Fruit fly (Drosophila melanogaster) whole organism, embryonic: Measurements from ENCODE around the gene Ntf-2.

Experiments
- B-H2 ChIP-seq: fragments of 200-800 bp; sonication (Bioruptor generic); optimal IDR thresholded peaks from 2 replicates; lab custom pipeline; 2018; ENCODE audit warnings: missing biosample characterization, mild to moderate bottlenecking, missing genetic modification characterization
- CG10366 ChIP-seq: fragments of 200-800 bp; sonication (Bioruptor generic); IDR thresholded peaks from 2 replicates; pipeline ENCODE4 v1.3.6; 2022; ENCODE audit warnings: missing biosample characterization, missing genetic modification characterization
- CG10959 ChIP-seq: fragments of 200-800 bp; sonication (Bioruptor generic); IDR thresholded peaks from 2 replicates; pipeline ENCODE4 v1.3.6; 2022; ENCODE audit warnings: missing biosample characterization, missing genetic modification characterization
- CG12071 ChIP-seq: fragments of 200-800 bp; sonication (Bioruptor generic); optimal IDR thresholded peaks from 3 replicates; lab custom pipeline; 2018; ENCODE audit warnings: missing biosample characterization, mild to moderate bottlenecking, missing genetic modification characterization
- CG12659 ChIP-seq: fragments of 200-800 bp; sonication (Bioruptor generic); optimal IDR thresholded peaks from 3 replicates; lab custom pipeline; 2017; ENCODE audit warnings: mild to moderate bottlenecking, missing biosample characterization, missing genetic modification reagents, missing genetic modification characterization
- CG12769 ChIP-seq: fragments of 200-800 bp; sonication (Bioruptor generic); optimal IDR thresholded peaks from 2 replicates; lab custom pipeline; 2019; ENCODE audit warnings: missing biosample characterization, mild to moderate bottlenecking, missing genetic modification characterization, moderate library complexity
- CG13894 ChIP-seq: fragments of 200-800 bp; sonication (Bioruptor generic); optimal IDR thresholded peaks from 3 replicates; lab custom pipeline; 2018; ENCODE audit warnings: missing biosample characterization, mild to moderate bottlenecking, missing genetic modification characterization, moderate library complexity
- CG14014 ChIP-seq: fragments of 200-800 bp; sonication (Bioruptor generic); IDR thresholded peaks from 2 replicates; pipeline ENCODE4 v1.3.6; 2022; ENCODE audit warnings: missing biosample characterization, missing genetic modification characterization
- CG14441 ChIP-seq: fragments of 200-800 bp; sonication (Bioruptor generic); IDR thresholded peaks from 2 replicates; pipeline ENCODE4 v1.3.6; 2022; ENCODE audit warnings: missing biosample characterization, missing genetic modification characterization
- CG14667 ChIP-seq: fragments of 200-800 bp; sonication (Bioruptor generic); IDR thresholded peaks from 2 replicates; pipeline ENCODE4 v1.3.6; 2022; ENCODE audit warnings: missing biosample characterization, missing genetic modification characterization
- CG1603 ChIP-seq: fragments of 200-800 bp; sonication (Bioruptor generic); optimal IDR thresholded peaks from 2 replicates; lab custom pipeline; 2019; ENCODE audit warnings: missing biosample characterization, mild to moderate bottlenecking, missing genetic modification characterization, moderate library complexity
- CG17385 ChIP-seq: fragments of 200-800 bp; sonication (Bioruptor generic); optimal IDR thresholded peaks from 3 replicates; lab custom pipeline; 2018; ENCODE audit warnings: missing biosample characterization, mild to moderate bottlenecking, missing genetic modification characterization
- CG18764 ChIP-seq: fragments of 200-800 bp; sonication (Bioruptor generic); optimal IDR thresholded peaks from 3 replicates; lab custom pipeline; 2016; ENCODE audit warnings: missing biosample characterization, missing genetic modification characterization
- CG2712 ChIP-seq: fragments of 200-800 bp; optimal IDR thresholded peaks from 3 replicates; lab custom pipeline; 2019; ENCODE audit warnings: missing biosample characterization, mild to moderate bottlenecking, missing genetic modification characterization, moderate library complexity
- CG2889 ChIP-seq: fragments of 200-800 bp; sonication (Bioruptor generic); IDR thresholded peaks from 3 replicates; pipeline ENCODE4 v1.3.6; 2022; ENCODE audit warnings: missing biosample characterization, missing genetic modification characterization
- CG32767 ChIP-seq: fragments of 200-800 bp; sonication (Bioruptor generic); IDR thresholded peaks from 2 replicates; pipeline ENCODE4 v1.3.6; 2022; ENCODE audit warnings: missing biosample characterization, missing genetic modification characterization
- CG42726 ChIP-seq: fragments of 200-800 bp; sonication (Bioruptor generic); IDR thresholded peaks from 2 replicates; pipeline ENCODE4 v1.3.6; 2022; ENCODE audit warnings: missing biosample characterization, missing genetic modification characterization; ENCODE audit not compliant: partially characterized antibody
- CG8281 ChIP-seq: fragments of 200-800 bp; sonication (Bioruptor generic); optimal IDR thresholded peaks from 2 replicates; lab custom pipeline; 2018; ENCODE audit warnings: missing biosample characterization, mild to moderate bottlenecking, missing genetic modification characterization, moderate library complexity
- CG8944 ChIP-seq: fragments of 200-800 bp; sonication (Bioruptor generic); optimal IDR thresholded peaks from 3 replicates; lab custom pipeline; 2016; ENCODE audit warnings: missing biosample characterization, missing genetic modification characterization
- CkIIα-i1 ChIP-seq: fragments of 200-800 bp; sonication (Bioruptor generic); IDR thresholded peaks from 2 replicates; pipeline ENCODE4 v1.3.6; 2022; ENCODE audit warnings: missing biosample characterization, missing genetic modification characterization
- Deaf1 ChIP-seq: fragments of 200-800 bp; optimal IDR thresholded peaks from 3 replicates; lab custom pipeline; 2019; ENCODE audit warnings: missing biosample characterization, mild to moderate bottlenecking, missing genetic modification characterization, moderate library complexity
- Elba2 ChIP-seq: fragments of 200-800 bp; sonication (Bioruptor generic); optimal IDR thresholded peaks from 3 replicates; lab custom pipeline; 2016; ENCODE audit warnings: missing biosample characterization, missing genetic modification characterization
- Fer2 ChIP-seq: fragments of 200-800 bp; sonication (Bioruptor generic); optimal IDR thresholded peaks from 2 replicates; lab custom pipeline; 2018; ENCODE audit warnings: missing biosample characterization, mild to moderate bottlenecking, missing genetic modification characterization, moderate library complexity
- Gsc ChIP-seq: fragments of 200-800 bp; sonication (Bioruptor generic); IDR thresholded peaks from 2 replicates; pipeline ENCODE4 v1.3.6; 2022; ENCODE audit warnings: missing biosample characterization, missing genetic modification characterization
- HmgD ChIP-seq: fragments of 200-800 bp; sonication (Bioruptor generic); optimal IDR thresholded peaks from 3 replicates; lab custom pipeline; 2016; ENCODE audit warnings: missing biosample characterization, missing genetic modification characterization
- Ptx1 ChIP-seq: fragments of 200-800 bp; sonication (Bioruptor generic); IDR thresholded peaks from 2 replicates; pipeline ENCODE4 v1.3.6; 2022; ENCODE audit warnings: missing biosample characterization, missing genetic modification characterization
- Trl ChIP-seq, 3 experiments: fragments of >200 bp in 2 of 3; fragments of 200-800 bp in 1 of 3; sonication (Bioruptor generic) in 1 of 3; optimal IDR thresholded peaks; 2 replicates in 1 of 3; 3 replicates in 2 of 3; lab custom pipeline; 2016 to 2017; ENCODE audit warnings: missing biosample characterization in 1 of 3, missing genetic modification characterization in 1 of 3
- Vsx1 ChIP-seq: fragments of 200-800 bp; sonication (Bioruptor generic); optimal IDR thresholded peaks from 2 replicates; lab custom pipeline; 2017; ENCODE audit warnings: missing biosample characterization, mild to moderate bottlenecking, missing genetic modification characterization, missing genetic modification reagents
- abd-A ChIP-seq: fragments of 200-800 bp; sonication (Bioruptor generic); optimal IDR thresholded peaks from 3 replicates; lab custom pipeline; 2019; ENCODE audit warnings: missing biosample characterization, mild to moderate bottlenecking, missing genetic modification characterization, moderate library complexity
- ac ChIP-seq: fragments of 200-800 bp; sonication (Bioruptor generic); optimal IDR thresholded peaks from 3 replicates; lab custom pipeline; 2017; ENCODE audit warnings: missing biosample characterization, mild to moderate bottlenecking, missing genetic modification characterization
- bcd ChIP-seq: fragments of 200-800 bp; sonication (Bioruptor generic); optimal IDR thresholded peaks from 2 replicates; lab custom pipeline; 2017; ENCODE audit warnings: missing biosample characterization, mild to moderate bottlenecking, missing genetic modification characterization
- cg ChIP-seq: fragments of 200-800 bp; sonication (Bioruptor generic); optimal IDR thresholded peaks from 3 replicates; lab custom pipeline; 2019; ENCODE audit warnings: missing biosample characterization, mild to moderate bottlenecking, missing genetic modification characterization, moderate library complexity
- chinmo ChIP-seq: fragments of 200-800 bp; sonication (Bioruptor generic); IDR thresholded peaks from 4 replicates; pipeline ENCODE4 v1.3.6; 2022; ENCODE audit warnings: missing biosample characterization, missing genetic modification characterization; ENCODE audit not compliant: partially characterized antibody
- chn ChIP-seq: fragments of 200-800 bp; sonication (Bioruptor generic); optimal IDR thresholded peaks from 2 replicates; lab custom pipeline; 2016; ENCODE audit warnings: missing biosample characterization, missing genetic modification characterization
- crp ChIP-seq, 2 experiments: fragments of 200-800 bp; sonication (Bioruptor generic); optimal IDR thresholded peaks; 2 replicates in 1 of 2; 3 replicates in 1 of 2; lab custom pipeline; 2017; ENCODE audit warnings: missing biosample characterization in 2 of 2, missing genetic modification characterization in 2 of 2, mild to moderate bottlenecking in 1 of 2, moderate library complexity in 1 of 2
- fd3F ChIP-seq: fragments of 200-800 bp; sonication (Bioruptor generic); optimal IDR thresholded peaks from 2 replicates; lab custom pipeline; 2018; ENCODE audit warnings: missing biosample characterization, mild to moderate bottlenecking, missing genetic modification characterization, moderate library complexity
- fru ChIP-seq: fragments of >200 bp; optimal IDR thresholded peaks from 2 replicates; lab custom pipeline; 2017
- fu2 ChIP-seq: fragments of 200-800 bp; sonication (Bioruptor generic); optimal IDR thresholded peaks from 2 replicates; lab custom pipeline; 2016; ENCODE audit warnings: missing biosample characterization, missing genetic modification characterization
- gcm ChIP-seq: fragments of 200-800 bp; sonication (Bioruptor generic); optimal IDR thresholded peaks from 2 replicates; lab custom pipeline; 2019; ENCODE audit warnings: missing biosample characterization, mild to moderate bottlenecking, missing genetic modification characterization, moderate library complexity
- gfzf ChIP-seq: fragments of 200-800 bp; sonication (Bioruptor generic); optimal IDR thresholded peaks from 2 replicates; lab custom pipeline; 2016; ENCODE audit warnings: missing biosample characterization, mild to moderate bottlenecking, missing genetic modification characterization, moderate library complexity
- lab ChIP-seq: fragments of 200-800 bp; sonication (Bioruptor generic); optimal IDR thresholded peaks from 3 replicates; lab custom pipeline; 2017; ENCODE audit warnings: missing biosample characterization, missing genetic modification characterization, mild to moderate bottlenecking, moderate library complexity, missing genetic modification reagents
- mirr ChIP-seq: fragments of 200-800 bp; sonication (Bioruptor generic); optimal IDR thresholded peaks from 3 replicates; lab custom pipeline; 2018; ENCODE audit warnings: missing biosample characterization, mild to moderate bottlenecking, missing genetic modification characterization
- nom ChIP-seq: fragments of 200-800 bp; sonication (Bioruptor generic); optimal IDR thresholded peaks from 2 replicates; lab custom pipeline; 2017; ENCODE audit warnings: missing biosample characterization, missing genetic modification characterization, mild to moderate bottlenecking, moderate library complexity, missing genetic modification reagents
- pzg ChIP-seq: fragments of 200-800 bp; sonication (Bioruptor generic); optimal IDR thresholded peaks from 3 replicates; lab custom pipeline; 2018; ENCODE audit warnings: missing biosample characterization, mild to moderate bottlenecking, missing genetic modification characterization, moderate library complexity
- sna ChIP-seq: fragments of 200-800 bp; sonication (Bioruptor generic); IDR thresholded peaks from 2 replicates; pipeline ENCODE4 v1.3.6; 2022; ENCODE audit warnings: missing biosample characterization, missing genetic modification characterization; ENCODE audit not compliant: partially characterized antibody
- wek ChIP-seq: fragments of 200-800 bp; sonication (Bioruptor generic); optimal IDR thresholded peaks from 3 replicates; lab custom pipeline; 2018; ENCODE audit warnings: missing biosample characterization, mild to moderate bottlenecking, missing genetic modification characterization, moderate library complexity
- zen2 ChIP-seq: fragments of 200-800 bp; sonication (Bioruptor generic); IDR thresholded peaks from 3 replicates; pipeline ENCODE4 v1.3.6; 2022; ENCODE audit warnings: missing biosample characterization, missing genetic modification characterization; ENCODE audit not compliant: partially characterized antibody
- zf30C ChIP-seq: fragments of 200-800 bp; sonication (Bioruptor generic); optimal IDR thresholded peaks from 3 replicates; lab custom pipeline; 2018; ENCODE audit warnings: missing biosample characterization, mild to moderate bottlenecking, missing genetic modification characterization

Gene Ntf-2

dm6 chrX:21044278-21044830, 9.1 kb downstream of the Ntf-2 start (continued):
- TF ChIP-seq Elba2 (no peak), ac (GFP tag; lab: Kevin White, UChicago) (no peak), CG2889 (GFP tag; lab: Robert Waterston, UW) (no peak), CG12659 (no peak), gfzf (GFP tag; lab: Kevin White, UChicago) (peak; percentile 37), CG18764 (GFP tag; lab: Kevin White, UChicago) (no peak), Ptx1 (GFP tag; lab: Robert Waterston, UW) (peak; percentile 14; the same call in 1 of the 2 replicates), fd3F (no peak), CG12071 (peak; percentile 1), CG12769 (tag; lab: Kevin White, UChicago) (peak; percentile 37), Deaf1 (tag; lab: Kevin White, UChicago) (no peak), CG17385 (GFP tag; lab: Kevin White, UChicago) (peak; percentile 50), mirr (GFP tag; lab: Kevin White, UChicago) (peak; percentile 4), CG1603 (tag; lab: Kevin White, UChicago) (peak; percentile 50), chinmo (GFP tag; lab: Robert Waterston, UW) (0 out of 4 replicates have a peak, but pooled peaks have one; percentile 49), nom (GFP tag; lab: Kevin White, UChicago) (peak; percentile 16), fu2 (GFP tag; lab: Kevin White, UChicago) (no peak), zf30C (GFP tag; lab: Kevin White, UChicago) (peak; percentile 80), cg (GFP tag; lab: Kevin White, UChicago) (peak; percentile 69), CG14014 (peak; percentile 9; the same call in 1 of the 2 replicates), CG13894 (peak; percentile 32)

dm6 chrX:21044831-21045447, 9.7 kb downstream of the Ntf-2 start, which contains the start of gene Cbs:
TSS of gene Cbs (plus strand) at chrX:21045138.
- TF ChIP-seq CG8281 (peak; percentile 26), chn (GFP tag; lab: Kevin White, UChicago) (peak; percentile 44), lab (GFP tag; lab: Kevin White, UChicago) (peak; percentile 76), wek (GFP tag; lab: Kevin White, UChicago) (no peak), gcm (GFP tag; lab: Kevin White, UChicago) (peak; percentile 28), fru (lab: Kevin White, UChicago) (no peak), CG10959 (no peak), CG14667 (GFP tag; lab: Robert Waterston, UW) (0 out of 2 replicates have a peak, but pooled peaks have one; percentile 18), pzg (GFP tag; lab: Kevin White, UChicago) (no peak), CG2712 (tag; lab: Kevin White, UChicago) (peak; percentile 49), CG10366 (peak; percentile 64), CkIIα-i1 (GFP tag; lab: Robert Waterston, UW) (no peak), Gsc (no peak), CG42726 (GFP tag; lab: Robert Waterston, UW) (no peak), crp (GFP tag; optimal IDR thresholded peaks at IDR 0.05; lab: Kevin White, UChicago) (no peak), Trl (optimal IDR thresholded peaks at IDR 0.05; lab: Kevin White, UChicago) (no peak), Trl (GFP tag; optimal IDR thresholded peaks at IDR 0.05; lab: Kevin White, UChicago) (no peak), HmgD (GFP tag; lab: Kevin White, UChicago) (no peak), B-H2 (GFP tag; lab: Kevin White, UChicago) (peak; percentile 51), zen2 (GFP tag; lab: Robert Waterston, UW) (no peak), Vsx1 (GFP tag; lab: Kevin White, UChicago) (no peak), abd-A (peak; percentile 14), sna (GFP tag; lab: Robert Waterston, UW) (no peak), CG32767 (GFP tag; lab: Robert Waterston, UW) (peak; percentile 49; the same call in 1 of the 2 replicates), CG14441 (GFP tag; lab: Robert Waterston, UW) (peak; percentile 70), ac (GFP tag; lab: Kevin White, UChicago) (no peak), bcd (GFP tag; lab: Kevin White, UChicago) (peak; percentile 66), CG8944 (GFP tag; lab: Kevin White, UChicago) (no peak), Fer2 (peak; percentile 40)
